Worm (Caenorhabditis elegans) whole organism, late embryonic: ENCODE results near the gene srw-137.
"Not testable (repeated sequence)": the region's sequence is repeated elsewhere in the genome, so short reads cannot be mapped to it uniquely, and the experiment has no call there.

Source experiments
- F13H6.1 ChIP-seq: sonication (generic microtip); optimal IDR thresholded peaks from 2 replicates; lab custom pipeline; 2016; ENCODE audit warnings: missing genetic modification characterization, missing compliant biosample characterization
- ama-1 ChIP-seq: fragments of 150-350 bp; optimal IDR thresholded peaks from 2 replicates; lab custom pipeline; 2014
- ceh-2 ChIP-seq: sonication (generic microtip); optimal IDR thresholded peaks from 2 replicates; lab custom pipeline; 2016; ENCODE audit warnings: missing genotype, missing genetic modification characterization, missing compliant biosample characterization
- elt-2 ChIP-seq: sonication (generic microtip); optimal IDR thresholded peaks from 2 replicates; lab custom pipeline; 2016; ENCODE audit warnings: missing genetic modification reagents, missing genetic modification characterization, missing compliant biosample characterization
- fkh-6 ChIP-seq: sonication (generic microtip); optimal IDR thresholded peaks from 2 replicates; lab custom pipeline; 2016; ENCODE audit warnings: missing genetic modification characterization, missing compliant biosample characterization
- lim-6 ChIP-seq: sonication (generic microtip); optimal IDR thresholded peaks from 2 replicates; lab custom pipeline; 2016; ENCODE audit warnings: missing genetic modification characterization, missing compliant biosample characterization

DNA sequence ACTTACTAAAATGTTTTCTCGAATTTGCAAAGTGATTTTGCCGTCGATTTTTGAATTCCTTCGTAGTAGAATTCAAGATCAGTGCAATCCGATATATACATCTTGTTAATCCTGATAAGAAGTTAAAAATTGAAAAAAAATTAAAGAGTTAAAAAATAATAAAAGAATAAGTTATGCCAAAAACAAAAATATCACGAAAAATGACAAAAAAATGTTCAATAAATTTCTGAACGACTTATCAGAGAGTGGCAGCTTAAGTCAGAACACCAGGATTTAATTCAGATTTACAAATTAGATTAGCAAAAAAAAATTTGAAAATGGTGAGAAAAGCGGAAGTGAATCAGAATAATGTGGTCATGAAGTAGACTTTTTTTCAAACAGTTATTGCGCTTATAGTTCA, 31.5 kb upstream of the srw-137 start, which contains the start of gene srw-123:
- not testable (repeated sequence) for TF ChIP-seq elt-2 (tag; lab: Kevin White, UChicago); ceh-2 (tag; lab: Kevin White, UChicago); lim-6; ama-1 (lab: Kevin White, UChicago); fkh-6 (tag; lab: Kevin White, UChicago); F13H6.1 (tag; lab: Kevin White, UChicago)
